Worm (Caenorhabditis elegans) whole organism, L2 larva: ENCODE results near the gene srj-40.

Experiments used
- Y55F3AM.14 ChIP-seq: fragments of 200-800 bp; sonication (Bioruptor generic); optimal IDR thresholded peaks from 2 replicates; lab custom pipeline; 2018; ENCODE audit warnings: mild to moderate bottlenecking, missing genetic modification characterization, missing compliant biosample characterization
- alr-1 ChIP-seq: fragments of 150-350 bp; optimal IDR thresholded peaks from 2 replicates; lab custom pipeline; 2014; ENCODE audit warnings: missing biosample characterization, missing genetic modification characterization
- ama-1 ChIP-seq: fragments of 150-350 bp; optimal IDR thresholded peaks from 2 replicates; lab custom pipeline; 2018; ENCODE audit warnings: inconsistent platforms
- lin-11 ChIP-seq: fragments of 150-350 bp; sonication (generic microtip); optimal IDR thresholded peaks from 2 replicates; lab custom pipeline; 2014; ENCODE audit warnings: missing biosample characterization, missing genetic modification characterization, inconsistent platforms, mixed read lengths
- lin-39 ChIP-seq: fragments of 150-350 bp; optimal IDR thresholded peaks from 2 replicates; lab custom pipeline; 2014; ENCODE audit warnings: missing biosample characterization, missing genetic modification reagents, missing genetic modification characterization
- lsy-2 ChIP-seq, 2 experiments: fragments of 150-350 bp in 1 of 2; sonication (generic microtip) in 1 of 2; optimal IDR thresholded peaks; 2 replicates each; lab custom pipeline; 2014 to 2017; ENCODE audit warnings: missing biosample characterization in 2 of 2, missing genetic modification characterization in 2 of 2
- nhr-21 ChIP-seq: fragments of 150-350 bp; optimal IDR thresholded peaks from 2 replicates; lab custom pipeline; 2014; ENCODE audit warnings: missing biosample characterization, missing genetic modification characterization
- nhr-25 ChIP-seq: fragments of 150-350 bp; sonication (generic microtip); optimal IDR thresholded peaks from 3 replicates; lab custom pipeline; 2014; ENCODE audit warnings: missing biosample characterization, missing genetic modification characterization
- unc-62 ChIP-seq: fragments of 150-350 bp; optimal IDR thresholded peaks from 2 replicates; lab custom pipeline; 2014; ENCODE audit warnings: missing biosample characterization, missing genetic modification reagents, missing genetic modification characterization
- zag-1 ChIP-seq: fragments of 150-350 bp; optimal IDR thresholded peaks from 2 replicates; lab custom pipeline; 2014; ENCODE audit warnings: missing biosample characterization, missing genetic modification characterization

DNA sequence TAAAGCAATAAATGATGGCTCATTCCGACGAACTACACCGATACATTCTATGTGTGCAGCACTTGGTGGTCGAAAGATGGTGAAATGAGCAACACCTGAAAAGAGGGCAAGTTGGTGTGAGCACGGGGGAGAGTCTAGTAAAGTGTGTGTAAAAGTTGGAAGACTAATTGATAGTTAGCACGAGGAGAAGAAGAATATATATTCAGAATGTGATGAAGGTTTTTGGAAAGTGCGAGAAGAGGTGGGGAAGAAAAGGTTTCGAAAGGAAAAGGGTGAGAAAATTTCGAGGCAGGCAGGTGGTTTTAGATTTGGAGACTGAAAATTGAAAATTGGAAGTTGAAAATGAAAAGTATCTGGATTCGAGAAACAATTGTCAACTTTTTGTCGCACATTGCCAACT, 50.5 kb downstream of the srj-40 start, which contains the start of gene Y45G5AM.6:
- TF ChIP-seq alr-1 (tag; lab: Kevin White, UChicago), result no peak
- TF ChIP-seq zag-1, result no peak
- TF ChIP-seq ama-1 (lab: Kevin White, UChicago), result no peak
- no peak for TF ChIP-seq lin-11 (tag; lab: Kevin White, UChicago)
- TF ChIP-seq nhr-21 (tag; lab: Kevin White, UChicago), result no peak
- no peak for TF ChIP-seq lin-39
- TF ChIP-seq unc-62 (GFP tag; lab: Kevin White, UChicago), result no peak
- TF ChIP-seq Y55F3AM.14 (GFP tag; lab: Kevin White, UChicago), result no peak
- TF ChIP-seq nhr-25 (tag; lab: Kevin White, UChicago), result no peak
- TF ChIP-seq lsy-2 (tag; optimal IDR thresholded peaks at IDR 0.05; lab: Kevin White, UChicago), result no peak
